Fruit fly (Drosophila melanogaster) whole organism, prepupa: ENCODE measurements around the gene Rpn9.

Experiments used
- Blimp-1 ChIP-seq: fragments of 200-800 bp; sonication (Bioruptor generic); optimal IDR thresholded peaks from 3 replicates; lab custom pipeline; 2017; ENCODE audit warnings: missing biosample characterization, missing genetic modification characterization, mild to moderate bottlenecking, moderate library complexity, missing genetic modification reagents
- CG10631 ChIP-seq: fragments of 200-800 bp; sonication (Bioruptor generic); optimal IDR thresholded peaks from 2 replicates; lab custom pipeline; 2016; ENCODE audit warnings: missing biosample characterization, missing genetic modification characterization
- CG11294 ChIP-seq: fragments of 200-800 bp; sonication (Bioruptor generic); IDR thresholded peaks from 2 replicates; pipeline ENCODE4 v1.3.6; 2022; ENCODE audit warnings: missing biosample characterization, missing genetic modification characterization
- CG11762 ChIP-seq: fragments of 200-800 bp; sonication (Bioruptor generic); optimal IDR thresholded peaks from 3 replicates; lab custom pipeline; 2016; ENCODE audit warnings: missing biosample characterization, missing genetic modification characterization; ENCODE audit not compliant: insufficient read depth
- CG15336 ChIP-seq: fragments of 200-800 bp; sonication (Bioruptor generic); IDR thresholded peaks from 2 replicates; pipeline ENCODE4 v1.3.6; 2022; ENCODE audit warnings: missing biosample characterization, missing genetic modification characterization
- CG1621 ChIP-seq: fragments of 200-800 bp; sonication (Bioruptor generic); optimal IDR thresholded peaks from 3 replicates; lab custom pipeline; 2018; ENCODE audit warnings: missing biosample characterization, mild to moderate bottlenecking, missing genetic modification characterization
- CG16779 ChIP-seq: fragments of 200-800 bp; sonication (Bioruptor generic); optimal IDR thresholded peaks from 3 replicates; lab custom pipeline; 2017; ENCODE audit warnings: missing biosample characterization, mild to moderate bottlenecking, missing genetic modification characterization
- CG34406 ChIP-seq: fragments of 200-800 bp; sonication (Bioruptor generic); optimal IDR thresholded peaks from 3 replicates; lab custom pipeline; 2016; ENCODE audit warnings: missing biosample characterization, missing genetic modification characterization
- CG3919 ChIP-seq: fragments of 200-800 bp; sonication (Bioruptor generic); optimal IDR thresholded peaks from 3 replicates; lab custom pipeline; 2016; ENCODE audit warnings: missing biosample characterization, missing genetic modification characterization
- CG4318 ChIP-seq: fragments of 200-800 bp; sonication (Bioruptor generic); optimal IDR thresholded peaks from 3 replicates; lab custom pipeline; 2017; ENCODE audit warnings: missing biosample characterization, mild to moderate bottlenecking, missing genetic modification characterization
- CG6163 ChIP-seq: fragments of 200-800 bp; sonication (Bioruptor generic); IDR thresholded peaks from 3 replicates; pipeline ENCODE4 v1.3.6; 2022; ENCODE audit warnings: missing biosample characterization, missing genetic modification characterization
- CG6276 ChIP-seq: fragments of 200-800 bp; sonication (Bioruptor generic); optimal IDR thresholded peaks from 2 replicates; lab custom pipeline; 2017; ENCODE audit warnings: missing biosample characterization, mild to moderate bottlenecking, missing genetic modification characterization
- CG6854 ChIP-seq: fragments of 200-800 bp; sonication (Bioruptor generic); optimal IDR thresholded peaks from 2 replicates; lab custom pipeline; 2017; ENCODE audit warnings: missing biosample characterization, mild to moderate bottlenecking, missing genetic modification characterization
- CG7368 ChIP-seq: fragments of 200-800 bp; sonication (Bioruptor generic); optimal IDR thresholded peaks from 3 replicates; lab custom pipeline; 2016; ENCODE audit warnings: missing biosample characterization, missing genetic modification characterization
- CG8119 ChIP-seq: fragments of 200-800 bp; sonication (Bioruptor generic); IDR thresholded peaks from 3 replicates; pipeline ENCODE4 v1.3.6; 2022; ENCODE audit warnings: missing biosample characterization, missing genetic modification characterization
- CG8319 ChIP-seq: fragments of 200-800 bp; sonication (Bioruptor generic); optimal IDR thresholded peaks from 3 replicates; lab custom pipeline; 2016; ENCODE audit warnings: missing biosample characterization, missing genetic modification characterization
- CG8632 ChIP-seq: fragments of 200-800 bp; sonication (Bioruptor generic); optimal IDR thresholded peaks from 3 replicates; lab custom pipeline; 2016; ENCODE audit warnings: missing biosample characterization, missing genetic modification characterization
- CG9139 ChIP-seq: fragments of 200-800 bp; sonication (Bioruptor generic); optimal IDR thresholded peaks from 3 replicates; lab custom pipeline; 2017; ENCODE audit warnings: missing biosample characterization, mild to moderate bottlenecking, missing genetic modification characterization
- Eip78C ChIP-seq: fragments of 200-800 bp; sonication (Bioruptor generic); peaks from one replicate; lab custom pipeline; 2016; ENCODE audit warnings: missing biosample characterization, missing genetic modification characterization
- Eip93F ChIP-seq: fragments of 200-800 bp; sonication (Bioruptor generic); optimal IDR thresholded peaks from 2 replicates; lab custom pipeline; 2016; ENCODE audit warnings: missing biosample characterization, mild to moderate bottlenecking, missing genetic modification characterization
- Ets21C ChIP-seq: fragments of 200-800 bp; sonication (Bioruptor generic); optimal IDR thresholded peaks from 3 replicates; lab custom pipeline; 2016; ENCODE audit warnings: missing biosample characterization, missing genetic modification characterization
- Hr38 ChIP-seq: sonication (Bioruptor generic); optimal IDR thresholded peaks from 2 replicates; lab custom pipeline; 2016; ENCODE audit warnings: missing biosample characterization, missing genetic modification characterization
- Hr39 ChIP-seq: fragments of 200-800 bp; sonication (Bioruptor generic); optimal IDR thresholded peaks from 2 replicates; lab custom pipeline; 2016; ENCODE audit warnings: missing biosample characterization, missing genetic modification characterization
- Hr4 ChIP-seq: fragments of 200-800 bp; sonication (Bioruptor generic); optimal IDR thresholded peaks from 3 replicates; lab custom pipeline; 2016; ENCODE audit warnings: missing biosample characterization, missing genetic modification characterization
- Smox ChIP-seq: fragments of 200-800 bp; sonication (Bioruptor generic); optimal IDR thresholded peaks from 3 replicates; lab custom pipeline; 2016; ENCODE audit warnings: missing biosample characterization, missing genetic modification characterization
- Sox102F ChIP-seq: fragments of 200-800 bp; sonication (Bioruptor generic); optimal IDR thresholded peaks from 2 replicates; lab custom pipeline; 2016; ENCODE audit warnings: missing biosample characterization, mild to moderate bottlenecking, missing genetic modification characterization
- Sox14 ChIP-seq: fragments of 200-800 bp; sonication (Bioruptor generic); optimal IDR thresholded peaks from 3 replicates; lab custom pipeline; 2016; ENCODE audit warnings: missing biosample characterization, missing genetic modification characterization
- Sox15 ChIP-seq: fragments of 200-800 bp; sonication (Bioruptor generic); optimal IDR thresholded peaks from 3 replicates; lab custom pipeline; 2016; ENCODE audit warnings: missing biosample characterization, missing genetic modification characterization
- achi ChIP-seq: fragments of 200-800 bp; sonication (Bioruptor generic); optimal IDR thresholded peaks from 3 replicates; lab custom pipeline; 2016; ENCODE audit warnings: missing biosample characterization, missing genetic modification characterization
- acj6 ChIP-seq: fragments of 200-800 bp; sonication (Bioruptor generic); optimal IDR thresholded peaks from 3 replicates; lab custom pipeline; 2016; ENCODE audit warnings: missing biosample characterization, missing genetic modification characterization
- cyc ChIP-seq: fragments of 200-800 bp; sonication (Bioruptor generic); optimal IDR thresholded peaks from 3 replicates; lab custom pipeline; 2016; ENCODE audit warnings: missing biosample characterization, missing genetic modification characterization
- dac ChIP-seq: fragments of 200-800 bp; sonication (Bioruptor generic); optimal IDR thresholded peaks from 2 replicates; lab custom pipeline; 2017; ENCODE audit warnings: missing biosample characterization, mild to moderate bottlenecking, missing genetic modification characterization
- dsx ChIP-seq: fragments of 200-800 bp; optimal IDR thresholded peaks from 3 replicates; lab custom pipeline; 2019; ENCODE audit warnings: missing biosample characterization, mild to moderate bottlenecking, missing genetic modification characterization, moderate library complexity; ENCODE audit not compliant: poor library complexity, severe bottlenecking
- eg ChIP-seq: fragments of 200-800 bp; sonication (Bioruptor generic); IDR thresholded peaks from 3 replicates; pipeline ENCODE4 v1.3.6; 2022; ENCODE audit warnings: missing biosample characterization, missing genetic modification characterization
- esn ChIP-seq: fragments of 200-800 bp; sonication (Bioruptor generic); optimal IDR thresholded peaks from 2 replicates; lab custom pipeline; 2016; ENCODE audit warnings: missing biosample characterization, mild to moderate bottlenecking, missing genetic modification characterization, moderate library complexity
- fd59A ChIP-seq: fragments of 200-800 bp; sonication (Bioruptor generic); optimal IDR thresholded peaks from 2 replicates; lab custom pipeline; 2017; ENCODE audit warnings: missing biosample characterization, mild to moderate bottlenecking, missing genetic modification characterization, missing genetic modification reagents
- fd85E ChIP-seq: fragments of 200-800 bp; sonication (Bioruptor generic); optimal IDR thresholded peaks from 3 replicates; lab custom pipeline; 2016; ENCODE audit warnings: missing biosample characterization, missing genetic modification characterization
- fkh ChIP-seq: fragments of 200-800 bp; sonication (Bioruptor generic); optimal IDR thresholded peaks from 3 replicates; lab custom pipeline; 2017; ENCODE audit warnings: missing biosample characterization, mild to moderate bottlenecking, missing genetic modification characterization, moderate library complexity
- net ChIP-seq: fragments of 200-800 bp; sonication (Bioruptor generic); optimal IDR thresholded peaks from 3 replicates; lab custom pipeline; 2016; ENCODE audit warnings: missing biosample characterization, missing genetic modification characterization
- pdm3 ChIP-seq: fragments of 200-800 bp; sonication (Bioruptor generic); optimal IDR thresholded peaks from 3 replicates; lab custom pipeline; 2016; ENCODE audit warnings: missing biosample characterization, missing genetic modification characterization
- salr ChIP-seq, 2 experiments: fragments of 200-800 bp; sonication (Bioruptor generic); optimal IDR thresholded peaks; 3 replicates each; lab custom pipeline; 2016 to 2018; ENCODE audit warnings: missing biosample characterization in 2 of 2, missing genetic modification characterization in 2 of 2, mild to moderate bottlenecking in 1 of 2
- spab ChIP-seq: fragments of 200-800 bp; sonication (Bioruptor generic); optimal IDR thresholded peaks from 2 replicates; lab custom pipeline; 2017; ENCODE audit warnings: missing biosample characterization, mild to moderate bottlenecking, missing genetic modification characterization, missing genetic modification reagents
- ss ChIP-seq, 2 experiments: fragments of 200-800 bp; sonication (Bioruptor generic); optimal IDR thresholded peaks; 2 replicates in 1 of 2; 3 replicates in 1 of 2; lab custom pipeline; 2017 to 2018; ENCODE audit warnings: mild to moderate bottlenecking in 2 of 2, missing biosample characterization in 2 of 2, missing genetic modification characterization in 2 of 2, moderate library complexity in 1 of 2
- svp ChIP-seq: fragments of 200-800 bp; sonication (Bioruptor generic); peaks from one replicate; lab custom pipeline; 2016; ENCODE audit warnings: missing biosample characterization, missing genetic modification characterization
- topi ChIP-seq: fragments of 200-800 bp; sonication (Bioruptor generic); optimal IDR thresholded peaks from 3 replicates; lab custom pipeline; 2016; ENCODE audit warnings: missing biosample characterization, missing genetic modification characterization

Rpn9 gene

DNA sequence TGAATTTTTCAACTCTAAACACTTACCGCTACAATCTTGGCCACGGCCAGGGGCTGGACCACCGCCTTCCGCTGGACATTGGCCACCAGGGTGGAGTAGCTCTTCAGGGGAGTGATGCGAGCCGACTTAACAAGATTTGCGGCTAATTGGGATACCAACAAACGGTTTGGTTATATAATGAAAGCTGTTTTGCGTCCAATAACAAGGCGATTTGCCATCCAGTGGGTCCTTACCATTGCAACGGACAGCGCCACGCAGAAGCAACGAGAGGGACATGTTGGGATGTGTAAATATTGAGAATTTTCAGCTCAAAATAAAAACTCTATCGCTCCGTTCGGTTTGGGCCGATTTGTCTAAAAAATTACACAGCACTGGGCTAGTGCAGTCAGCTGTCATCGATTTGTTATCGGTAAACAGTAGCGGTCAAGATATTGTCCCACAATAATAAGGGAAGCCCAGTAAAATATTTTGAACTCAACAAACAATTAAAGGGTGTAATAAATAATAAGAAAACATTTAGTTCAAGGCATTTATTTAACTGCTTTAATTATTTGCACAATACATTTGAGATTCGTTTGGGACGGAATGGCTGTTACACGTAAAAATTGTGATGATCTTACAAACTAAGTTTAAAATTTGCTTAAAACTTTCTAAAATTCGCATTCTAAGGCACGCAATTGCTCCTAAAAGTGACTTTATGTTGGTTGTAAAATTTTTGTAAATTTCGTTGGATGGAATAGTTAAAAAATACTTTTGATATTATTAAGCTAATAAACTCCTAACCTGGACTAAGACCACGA, 27.2 kb upstream of the Rpn9 start, which contains the start of gene SdhD (continued):
- peak; percentile 10 for TF ChIP-seq Sox14
- no peak for TF ChIP-seq CG9139 (GFP tag; lab: Kevin White, UChicago)
- peak; percentile 20 for TF ChIP-seq Smox (GFP tag; lab: Kevin White, UChicago)
- TF ChIP-seq CG6163: 0 out of 3 replicates have a peak, but pooled peaks have one; percentile 17
- TF ChIP-seq CG11294: no peak
- no peak for TF ChIP-seq dac (GFP tag; lab: Kevin White, UChicago)
- no peak for TF ChIP-seq Hr39 (GFP tag; lab: Kevin White, UChicago)
- TF ChIP-seq achi: peak; percentile 23
- TF ChIP-seq Ets21C (GFP tag; lab: Kevin White, UChicago): no peak
- TF ChIP-seq Eip78C (GFP tag; lab: Kevin White, UChicago): peak; percentile 75
- peak; percentile 59 for TF ChIP-seq svp (GFP tag; lab: Kevin White, UChicago)
- TF ChIP-seq Sox15: no peak
- TF ChIP-seq Hr4: peak; percentile 28
- TF ChIP-seq CG8632 (GFP tag; lab: Kevin White, UChicago): peak; percentile 2
- TF ChIP-seq cyc (GFP tag; lab: Kevin White, UChicago): no peak
- no peak for TF ChIP-seq fkh (GFP tag; lab: Kevin White, UChicago)
- no peak for TF ChIP-seq salr (GFP tag; optimal IDR thresholded peaks at IDR 0.05; lab: Kevin White, UChicago)
- TF ChIP-seq dsx (GFP tag; lab: Kevin White, UChicago): no peak
- peak; percentile 14 for TF ChIP-seq Sox102F (GFP tag; lab: Kevin White, UChicago)
- TF ChIP-seq Hr38: no peak
- no peak for TF ChIP-seq CG6276 (GFP tag; lab: Kevin White, UChicago)
- TF ChIP-seq CG1621 (tag; lab: Kevin White, UChicago): no peak
- no peak for TF ChIP-seq CG10631
- TF ChIP-seq CG3919 (GFP tag; lab: Kevin White, UChicago): peak; percentile 47
- no peak for TF ChIP-seq CG16779 (tag; lab: Kevin White, UChicago)
- peak; percentile 9 for TF ChIP-seq topi (GFP tag; lab: Kevin White, UChicago)
- no peak for TF ChIP-seq CG4318 (GFP tag; lab: Kevin White, UChicago)
- TF ChIP-seq, all 60 proteins: peak for 19

DNA sequence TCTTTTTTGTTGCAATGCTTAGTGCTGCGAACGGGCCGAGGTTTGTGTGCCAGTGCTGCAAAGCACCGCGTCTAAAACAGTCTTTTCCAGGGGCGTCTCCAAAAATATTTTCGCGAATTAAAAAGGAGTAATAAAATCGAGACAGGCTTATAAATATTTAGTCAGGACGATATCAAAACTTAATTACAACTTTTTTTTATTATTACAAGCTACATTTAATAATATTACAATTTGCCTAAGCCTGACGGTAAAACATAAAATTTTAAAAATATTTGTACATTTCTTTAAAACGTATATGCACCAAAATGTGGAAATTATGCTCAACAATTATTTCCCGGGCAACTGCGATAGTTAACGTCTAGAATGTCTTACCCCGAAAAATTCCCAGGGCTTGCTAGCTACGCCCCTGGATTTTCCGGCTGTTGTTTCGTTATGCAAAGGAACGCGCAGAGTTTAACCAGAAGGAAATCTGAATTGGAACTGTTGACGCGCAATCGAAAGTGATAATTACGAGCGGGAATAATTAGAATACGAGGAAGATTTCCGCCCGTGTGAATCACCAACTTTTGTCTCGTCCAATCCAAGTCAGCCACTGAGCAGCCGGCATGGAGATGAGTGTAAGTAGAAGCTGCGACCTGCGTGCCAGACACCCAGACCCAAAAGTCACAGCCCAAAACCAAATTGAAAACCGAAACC, 24.8 kb upstream of the Rpn9 start, which contains the start of the genes PTPMT1 and Hrd3:
TSS of gene PTPMT1 (plus strand) at position 428 of the 696 bp plus-strand sequence.
TSS of gene Hrd3 (minus strand) at position 646 of the 696 bp plus-strand sequence.
- TF ChIP-seq CG1621 (tag; lab: Kevin White, UChicago) (peak; percentile 94), pdm3 (peak; percentile 99), Hr4 (peak; percentile 99), fd59A (peak; percentile 99), CG8319 (peak; percentile 98), Eip78C (GFP tag; lab: Kevin White, UChicago) (peak; percentile 100), CG11762 (GFP tag; lab: Kevin White, UChicago) (peak; percentile 99), svp (GFP tag; lab: Kevin White, UChicago) (peak; percentile 99), CG6854 (GFP tag; lab: Kevin White, UChicago) (peak; percentile 97), Hr39 (GFP tag; lab: Kevin White, UChicago) (peak; percentile 98), acj6 (GFP tag; lab: Kevin White, UChicago) (peak; percentile 99), Sox14 (peak; percentile 99), CG11294 (peak; percentile 95), dac (GFP tag; lab: Kevin White, UChicago) (peak; percentile 99), CG8119 (GFP tag; lab: Robert Waterston, UW) (peak; percentile 97), esn (GFP tag; lab: Kevin White, UChicago) (peak; percentile 100), fd85E (GFP tag; lab: Kevin White, UChicago) (peak; percentile 95), Blimp-1 (peak; percentile 94), cyc (GFP tag; lab: Kevin White, UChicago) (peak; percentile 99), Sox102F (GFP tag; lab: Kevin White, UChicago) (peak; percentile 99), spab (GFP tag; lab: Kevin White, UChicago) (peak; percentile 99), CG16779 (tag; lab: Kevin White, UChicago) (peak; percentile 97), Eip93F (GFP tag; lab: Kevin White, UChicago) (peak; percentile 94), Hr38 (peak; percentile 68), CG15336 (peak; percentile 97), CG34406 (GFP tag; lab: Kevin White, UChicago) (peak; percentile 99), achi (peak; percentile 98), CG8632 (GFP tag; lab: Kevin White, UChicago) (peak; percentile 99), CG3919 (GFP tag; lab: Kevin White, UChicago) (peak; percentile 99), eg (peak; percentile 94), CG7368 (peak; percentile 97), net (GFP tag; lab: Kevin White, UChicago) (peak; percentile 99), ss (GFP tag; optimal IDR thresholded peaks at IDR 0.05; lab: Kevin White, UChicago) (peak; percentile 98 to 99)
